Worm (Caenorhabditis elegans) whole organism, L2 larva: ENCODE results near the gene txdc-9.

Experiments
- C34F6.9 ChIP-seq: fragments of 150-350 bp; optimal IDR thresholded peaks from 2 replicates; lab custom pipeline; 2014; ENCODE audit warnings: missing biosample characterization, missing genetic modification characterization
- F13H6.1 ChIP-seq: sonication (generic microtip); optimal IDR thresholded peaks from 2 replicates; lab custom pipeline; 2016; ENCODE audit warnings: missing genetic modification characterization, missing compliant biosample characterization
- R02D3.7 ChIP-seq: fragments of 150-350 bp; optimal IDR thresholded peaks from 2 replicates; lab custom pipeline; 2014; ENCODE audit warnings: missing biosample characterization, missing genetic modification characterization
- Y55F3AM.14 ChIP-seq: fragments of 200-800 bp; sonication (Bioruptor generic); optimal IDR thresholded peaks from 2 replicates; lab custom pipeline; 2018; ENCODE audit warnings: mild to moderate bottlenecking, missing genetic modification characterization, missing compliant biosample characterization
- ZK546.5 ChIP-seq: sonication (generic microtip); optimal IDR thresholded peaks from 2 replicates; lab custom pipeline; 2017; ENCODE audit warnings: missing biosample characterization, missing genetic modification characterization
- aly-2 ChIP-seq: fragments of 150-350 bp; optimal IDR thresholded peaks from 2 replicates; lab custom pipeline; 2014; ENCODE audit warnings: missing biosample characterization, missing genetic modification characterization
- ama-1 ChIP-seq: fragments of 150-350 bp; optimal IDR thresholded peaks from 2 replicates; lab custom pipeline; 2018; ENCODE audit warnings: inconsistent platforms
- blmp-1 ChIP-seq: sonication (generic microtip); optimal IDR thresholded peaks from 2 replicates; lab custom pipeline; 2017; ENCODE audit warnings: missing genetic modification characterization, mild to moderate bottlenecking, missing compliant biosample characterization, antibody characterized with exemption, moderate library complexity; ENCODE audit not compliant: insufficient read depth
- crh-2 ChIP-seq: sonication (generic microtip); optimal IDR thresholded peaks from 2 replicates; lab custom pipeline; 2017; ENCODE audit warnings: missing biosample characterization, missing genetic modification characterization
- dmd-4 ChIP-seq: sonication (generic microtip); optimal IDR thresholded peaks from 2 replicates; lab custom pipeline; 2017; ENCODE audit warnings: missing biosample characterization, missing genetic modification characterization
- egl-27 ChIP-seq: sonication (generic microtip); optimal IDR thresholded peaks from 3 replicates; lab custom pipeline; 2017; ENCODE audit warnings: missing biosample characterization, missing genetic modification reagents, missing genetic modification characterization
- elt-1 ChIP-seq: fragments of 150-350 bp; optimal IDR thresholded peaks from 2 replicates; lab custom pipeline; 2014; ENCODE audit warnings: missing biosample characterization, missing genetic modification characterization
- elt-3 ChIP-seq: sonication (generic microtip); optimal IDR thresholded peaks from 2 replicates; lab custom pipeline; 2017; ENCODE audit warnings: missing biosample characterization, missing genetic modification characterization
- fos-1 ChIP-seq: fragments of 150-350 bp; optimal IDR thresholded peaks from 2 replicates; lab custom pipeline; 2014; ENCODE audit warnings: missing biosample characterization, missing genetic modification characterization
- gmeb-1 ChIP-seq: fragments of 150-350 bp; optimal IDR thresholded peaks from 2 replicates; lab custom pipeline; 2014; ENCODE audit warnings: missing biosample characterization, missing genetic modification characterization
- lin-11 ChIP-seq: fragments of 150-350 bp; sonication (generic microtip); optimal IDR thresholded peaks from 2 replicates; lab custom pipeline; 2014; ENCODE audit warnings: missing biosample characterization, missing genetic modification characterization, inconsistent platforms, mixed read lengths
- lin-13 ChIP-seq: fragments of 150-350 bp; optimal IDR thresholded peaks from 2 replicates; lab custom pipeline; 2014; ENCODE audit warnings: missing biosample characterization, missing genetic modification reagents, missing genetic modification characterization
- lsy-2 ChIP-seq, 2 experiments: fragments of 150-350 bp in 1 of 2; sonication (generic microtip) in 1 of 2; optimal IDR thresholded peaks; 2 replicates each; lab custom pipeline; 2014 to 2017; ENCODE audit warnings: missing biosample characterization in 2 of 2, missing genetic modification characterization in 2 of 2
- mbf-1 ChIP-seq: sonication (generic microtip); optimal IDR thresholded peaks from 2 replicates; lab custom pipeline; 2017; ENCODE audit warnings: missing biosample characterization, missing genetic modification characterization
- mdl-1 ChIP-seq, 2 experiments: fragments of 150-350 bp in 1 of 2; sonication (generic microtip) in 1 of 2; optimal IDR thresholded peaks; 2 replicates each; lab custom pipeline; 2017; ENCODE audit warnings: missing biosample characterization in 2 of 2, missing genetic modification characterization in 2 of 2
- nhr-10 ChIP-seq: sonication (generic microtip); optimal IDR thresholded peaks from 2 replicates; lab custom pipeline; 2017; ENCODE audit warnings: missing biosample characterization, missing genetic modification characterization
- nhr-129 ChIP-seq: fragments of 150-350 bp; optimal IDR thresholded peaks from 2 replicates; lab custom pipeline; 2014; ENCODE audit warnings: missing biosample characterization, missing genetic modification characterization
- nhr-21 ChIP-seq: fragments of 150-350 bp; optimal IDR thresholded peaks from 2 replicates; lab custom pipeline; 2014; ENCODE audit warnings: missing biosample characterization, missing genetic modification characterization
- nhr-23 ChIP-seq: fragments of 150-350 bp; optimal IDR thresholded peaks from 2 replicates; lab custom pipeline; 2014; ENCODE audit warnings: missing biosample characterization, missing genetic modification reagents, missing genetic modification characterization
- nhr-237 ChIP-seq: fragments of 150-350 bp; optimal IDR thresholded peaks from 2 replicates; lab custom pipeline; 2014; ENCODE audit warnings: missing biosample characterization, missing genetic modification characterization
- nhr-25 ChIP-seq: fragments of 150-350 bp; sonication (generic microtip); optimal IDR thresholded peaks from 3 replicates; lab custom pipeline; 2014; ENCODE audit warnings: missing biosample characterization, missing genetic modification characterization
- nhr-77 ChIP-seq: fragments of 150-350 bp; optimal IDR thresholded peaks from 2 replicates; lab custom pipeline; 2014; ENCODE audit warnings: missing biosample characterization, missing genetic modification characterization
- sem-4 ChIP-seq: fragments of 150-350 bp; optimal IDR thresholded peaks from 2 replicates; lab custom pipeline; 2014; ENCODE audit warnings: missing biosample characterization, missing genetic modification reagents, missing genetic modification characterization
- sma-3 ChIP-seq: sonication (generic microtip); optimal IDR thresholded peaks from 2 replicates; lab custom pipeline; 2016; ENCODE audit warnings: missing genetic modification reagents, missing genetic modification characterization, missing compliant biosample characterization
- sma-9 ChIP-seq, 2 experiments: fragments of 150-350 bp in 1 of 2; sonication (generic microtip) in 1 of 2; optimal IDR thresholded peaks; 2 replicates each; lab custom pipeline; 2014 to 2016; ENCODE audit warnings: missing genetic modification characterization in 2 of 2, mild to moderate bottlenecking in 1 of 2, missing biosample characterization in 1 of 2, missing compliant biosample characterization in 1 of 2, missing genetic modification reagents in 1 of 2, moderate library complexity in 1 of 2
- snpc-4 ChIP-seq: fragments of 150-350 bp; optimal IDR thresholded peaks from 2 replicates; lab custom pipeline; 2014; ENCODE audit warnings: missing biosample characterization, missing genetic modification characterization
- unc-39 ChIP-seq: fragments of 150-350 bp; optimal IDR thresholded peaks from 2 replicates; lab custom pipeline; 2014; ENCODE audit warnings: missing biosample characterization, missing genetic modification characterization
- unc-55 ChIP-seq: fragments of 150-350 bp; sonication (generic microtip); optimal IDR thresholded peaks from 3 replicates; lab custom pipeline; 2014; ENCODE audit warnings: missing biosample characterization, missing genetic modification reagents, missing genetic modification characterization
- unc-62 ChIP-seq: fragments of 150-350 bp; optimal IDR thresholded peaks from 2 replicates; lab custom pipeline; 2014; ENCODE audit warnings: missing biosample characterization, missing genetic modification reagents, missing genetic modification characterization
- zag-1 ChIP-seq: fragments of 150-350 bp; optimal IDR thresholded peaks from 2 replicates; lab custom pipeline; 2014; ENCODE audit warnings: missing biosample characterization, missing genetic modification characterization
- ztf-4 ChIP-seq: fragments of 150-350 bp; optimal IDR thresholded peaks from 2 replicates; lab custom pipeline; 2014; ENCODE audit warnings: missing biosample characterization, missing genetic modification characterization

txdc-9 gene

DNA sequence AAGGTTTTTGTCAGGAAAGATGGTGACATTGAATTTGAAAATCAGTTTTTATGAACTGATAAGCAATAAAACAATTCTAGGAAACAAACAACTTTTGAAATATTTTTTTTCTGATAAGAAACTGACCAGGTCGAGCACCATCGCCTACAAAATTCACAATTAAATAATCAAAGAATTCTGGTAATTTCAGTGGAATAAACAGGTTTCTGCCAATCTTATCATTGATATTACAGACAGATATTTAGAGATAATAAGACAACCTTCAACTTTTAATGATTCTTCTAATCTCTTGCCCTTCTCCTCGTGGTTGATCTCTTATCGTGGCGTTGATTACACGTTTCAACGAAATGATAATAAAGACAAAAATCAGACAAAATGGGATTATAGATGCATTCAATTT is 35.6 kb upstream of the txdc-9 start:
- TF ChIP-seq gmeb-1 (tag; lab: Kevin White, UChicago), result peak; percentile 14
- peak in 1 of 2 experiments; percentile 18 for TF ChIP-seq mdl-1 (tag; optimal IDR thresholded peaks at IDR 0.05; lab: Kevin White, UChicago)
- TF ChIP-seq sma-9 (GFP tag; optimal IDR thresholded peaks at IDR 0.05; lab: Kevin White, UChicago), result peak; percentile 95
- no peak for TF ChIP-seq sma-9 (tag; optimal IDR thresholded peaks at IDR 0.05; lab: Kevin White, UChicago)
- peak; percentile 59 for TF ChIP-seq fos-1 (tag; lab: Kevin White, UChicago)
- peak in 1 of 2 experiments; percentile 23 for TF ChIP-seq lsy-2 (tag; optimal IDR thresholded peaks at IDR 0.05; lab: Kevin White, UChicago)
- TF ChIP-seq mbf-1 (tag; lab: Kevin White, UChicago), result no peak
- no peak for TF ChIP-seq unc-62 (GFP tag; lab: Kevin White, UChicago)
- peak; percentile 73 for TF ChIP-seq nhr-25 (tag; lab: Kevin White, UChicago)
- TF ChIP-seq aly-2 (tag; lab: Kevin White, UChicago), result no peak
- peak; percentile 38 for TF ChIP-seq sma-3 (GFP tag; lab: Kevin White, UChicago)
- TF ChIP-seq blmp-1 (tag; lab: Kevin White, UChicago), result peak; percentile 34
- peak; percentile 31 for TF ChIP-seq egl-27 (tag; lab: Kevin White, UChicago)
- TF ChIP-seq nhr-21, result peak; percentile 68
- TF ChIP-seq crh-2 (tag; lab: Kevin White, UChicago), result peak; percentile 12

DNA sequence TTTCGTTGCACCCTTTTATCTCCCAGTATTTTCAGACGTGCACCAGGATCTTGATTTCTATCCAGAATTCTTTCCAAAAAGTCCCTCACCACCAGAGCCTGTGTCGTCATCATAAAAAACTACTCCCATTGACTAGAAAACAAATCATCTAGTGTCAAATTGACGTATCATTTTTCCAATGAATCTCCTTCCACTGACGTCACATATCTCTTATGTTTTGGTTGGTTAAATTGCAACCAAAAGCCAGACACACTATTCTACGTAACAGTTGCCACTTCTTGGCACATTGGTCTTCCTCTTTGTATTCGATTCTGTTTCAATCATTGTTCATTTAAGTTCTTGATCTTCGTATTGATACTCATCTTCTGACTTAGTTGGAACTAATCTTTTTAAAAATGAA is 33.9 kb upstream of the txdc-9 start:
- TF ChIP-seq dmd-4 (tag; lab: Kevin White, UChicago) (no peak), aly-2 (tag; lab: Kevin White, UChicago) (no peak), sma-9 (GFP tag; optimal IDR thresholded peaks at IDR 0.05; lab: Kevin White, UChicago) (peak; percentile 53), sma-9 (tag; optimal IDR thresholded peaks at IDR 0.05; lab: Kevin White, UChicago) (no peak), ZK546.5 (tag; lab: Kevin White, UChicago) (no peak), nhr-21 (no peak), nhr-77 (no peak), snpc-4 (tag; lab: Kevin White, UChicago) (no peak), nhr-10 (tag; lab: Kevin White, UChicago) (no peak), ama-1 (lab: Kevin White, UChicago) (no peak), nhr-129 (tag; lab: Kevin White, UChicago) (peak; percentile 47), C34F6.9 (no peak), R02D3.7 (no peak), mbf-1 (tag; lab: Kevin White, UChicago) (no peak), sma-3 (GFP tag; lab: Kevin White, UChicago) (no peak), lsy-2 (tag; optimal IDR thresholded peaks at IDR 0.05; lab: Kevin White, UChicago) (peak in 1 of 2 experiments; percentile 45), zag-1 (tag; lab: Kevin White, UChicago) (no peak), sem-4 (no peak), Y55F3AM.14 (no peak), nhr-237 (tag; lab: Kevin White, UChicago) (no peak), unc-39 (tag; lab: Kevin White, UChicago) (no peak), gmeb-1 (tag; lab: Kevin White, UChicago) (no peak), elt-1 (no peak), nhr-23 (tag; lab: Kevin White, UChicago) (no peak), blmp-1 (tag; lab: Kevin White, UChicago) (no peak), elt-3 (tag; lab: Kevin White, UChicago) (no peak), F13H6.1 (tag; lab: Kevin White, UChicago) (peak; percentile 15)

DNA sequence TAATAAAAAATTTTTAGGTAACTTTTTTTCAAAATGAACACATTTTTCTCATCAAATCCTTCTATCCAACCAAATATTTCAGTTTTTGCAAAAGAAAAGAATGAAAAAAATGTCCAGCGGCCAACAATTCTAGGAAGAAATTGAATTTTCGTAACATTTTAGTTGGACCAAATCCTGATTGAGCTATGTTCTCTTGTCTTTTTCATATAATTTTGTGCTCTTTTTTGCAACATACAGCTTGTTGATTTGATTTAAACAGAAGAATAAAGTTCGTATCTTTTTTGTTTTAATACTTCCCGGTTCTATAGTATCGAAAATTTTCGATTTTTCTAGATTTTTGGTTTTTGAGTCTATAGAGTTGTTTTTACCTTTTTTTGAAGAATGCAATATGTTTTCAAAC is 32.6 kb upstream of the txdc-9 start:
- TF ChIP-seq nhr-23 (tag; lab: Kevin White, UChicago) (no peak), sem-4 (no peak), nhr-77 (no peak), C34F6.9 (no peak), ama-1 (lab: Kevin White, UChicago) (no peak), sma-9 (GFP tag; optimal IDR thresholded peaks at IDR 0.05; lab: Kevin White, UChicago) (no peak), sma-9 (tag; optimal IDR thresholded peaks at IDR 0.05; lab: Kevin White, UChicago) (no peak), egl-27 (tag; lab: Kevin White, UChicago) (no peak), unc-62 (GFP tag; lab: Kevin White, UChicago) (no peak), nhr-237 (tag; lab: Kevin White, UChicago) (no peak), Y55F3AM.14 (no peak), aly-2 (tag; lab: Kevin White, UChicago) (no peak), crh-2 (tag; lab: Kevin White, UChicago) (no peak), fos-1 (tag; lab: Kevin White, UChicago) (no peak), lin-11 (tag; lab: Kevin White, UChicago) (no peak), unc-55 (GFP tag; lab: Kevin White, UChicago) (no peak), ztf-4 (no peak), lin-13 (no peak), unc-39 (tag; lab: Kevin White, UChicago) (no peak), R02D3.7 (no peak)
